Fruit fly (Drosophila melanogaster): ENCODE results near the gene CG15771.
A peak's percentile ranks its signal among the peaks of the same experiment; 100 is the strongest.

The CG15771 gene

DNA sequence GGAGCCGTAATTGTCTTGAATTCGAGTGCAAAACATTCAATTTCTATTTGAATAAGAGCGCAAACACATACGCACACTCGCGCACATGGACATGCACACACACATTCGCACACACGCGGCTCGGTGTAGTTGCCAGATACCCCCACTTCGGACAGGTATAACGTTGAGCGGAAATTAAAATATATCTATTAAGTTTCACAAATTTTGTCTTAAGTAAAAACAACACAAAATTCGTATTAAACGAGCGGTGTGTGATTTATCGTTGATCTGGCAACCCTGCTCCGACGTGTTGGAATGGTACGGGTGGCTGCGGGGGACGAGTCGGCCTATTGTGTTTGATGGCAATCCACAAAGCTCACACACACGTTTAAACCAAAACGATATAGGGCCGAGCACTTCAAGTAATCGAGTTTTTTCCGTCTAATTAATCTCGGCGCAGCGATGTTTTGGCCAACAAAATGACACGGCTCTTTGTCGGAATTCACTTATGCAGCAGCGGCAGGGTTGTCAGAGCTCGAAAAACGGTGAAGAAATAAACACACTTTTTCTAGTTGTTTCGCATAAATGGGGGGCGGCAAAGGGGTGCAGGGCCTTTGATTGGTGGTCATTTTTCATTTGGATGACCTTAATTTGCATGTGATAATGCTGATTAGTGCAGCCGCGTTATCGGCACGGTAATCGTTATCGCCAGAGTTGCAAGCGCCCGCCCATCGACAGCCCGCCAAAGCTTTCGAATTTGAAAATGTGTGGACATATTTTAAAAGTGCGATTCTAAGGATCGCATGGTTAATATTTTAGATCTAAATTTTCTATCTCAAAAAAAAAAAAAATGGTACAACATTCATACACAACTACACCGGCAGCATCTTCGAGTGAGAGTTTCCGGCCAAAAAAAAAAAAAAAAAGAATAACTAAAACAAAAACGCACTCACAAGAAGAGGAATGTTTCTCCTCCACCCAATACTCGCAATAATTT, 9.2 kb upstream of the CG15771 start (continued):
- peak; percentile 0 for TF ChIP-seq CG6254 (GFP tag; optimal IDR thresholded peaks at IDR 0.05)
- TF ChIP-seq Scr (GFP tag; IDR thresholded peaks at IDR 0.05; ENCODE audit: partially characterized antibody): 0 out of 2 replicates have a peak, but pooled peaks have one; percentile 6
- no peak for TF ChIP-seq HLHmδ (GFP tag; optimal IDR thresholded peaks at IDR 0.05)
- no peak for TF ChIP-seq Neu2 (GFP tag; optimal IDR thresholded peaks at IDR 0.05; ENCODE audit: borderline replicate concordance)
- TF ChIP-seq NC2α (GFP tag; optimal IDR thresholded peaks at IDR 0.05): no peak
- TF ChIP-seq CG30020 (tag; optimal IDR thresholded peaks at IDR 0.05): peak; percentile 23
- TF ChIP-seq Myb (GFP tag; optimal IDR thresholded peaks at IDR 0.05): peak; percentile 44
- peak; percentile 71 for TF ChIP-seq tap (tag; optimal IDR thresholded peaks at IDR 0.05)
- peak; percentile 31 for TF ChIP-seq Usf (GFP tag; optimal IDR thresholded peaks at IDR 0.05)
- no peak; the same call in 2 of the 4 replicates for TF ChIP-seq Dll (GFP tag; IDR thresholded peaks at IDR 0.05; ENCODE audit: partially characterized antibody)
- TF ChIP-seq inv (GFP tag; IDR thresholded peaks at IDR 0.05; ENCODE audit: partially characterized antibody): no peak
- no peak for TF ChIP-seq hbn (GFP tag; IDR thresholded peaks at IDR 0.05; ENCODE audit: partially characterized antibody)
- TF ChIP-seq caup (GFP tag; optimal IDR thresholded peaks at IDR 0.05; ENCODE audit: severe bottlenecking): peak; percentile 71
- peak; percentile 11 for TF ChIP-seq CG33213 (GFP tag; optimal IDR thresholded peaks at IDR 0.05)
- TF ChIP-seq Hr78 (GFP tag; optimal IDR thresholded peaks at IDR 0.05): peak in 1 of 2 experiments; percentile 30
- no peak for TF ChIP-seq knrl (GFP tag; IDR thresholded peaks at IDR 0.05; ENCODE audit: partially characterized antibody)
- TF ChIP-seq CG11456 (GFP tag; IDR thresholded peaks at IDR 0.05): peak; percentile 89
- peak; percentile 84 for TF ChIP-seq CG2678 (tag; optimal IDR thresholded peaks at IDR 0.05)
- no peak for TF ChIP-seq CG7987 (GFP tag; optimal IDR thresholded peaks at IDR 0.05)
- TF ChIP-seq CG34224 (GFP tag; IDR thresholded peaks at IDR 0.05; ENCODE audit: partially characterized antibody): no peak
- peak; percentile 3 for TF ChIP-seq Vsx1 (GFP tag; optimal IDR thresholded peaks at IDR 0.05)
- peak; percentile 72 for TF ChIP-seq CG10209 (GFP tag; optimal IDR thresholded peaks at IDR 0.05)
- TF ChIP-seq CG17802 (tag; optimal IDR thresholded peaks at IDR 0.05): peak; percentile 60
- no peak for TF ChIP-seq stwl (tag; optimal IDR thresholded peaks at IDR 0.05)
- TF ChIP-seq CTCF (GFP tag; optimal IDR thresholded peaks at IDR 0.05): no peak
- peak; percentile 42 for TF ChIP-seq Atf-2 (GFP tag; optimal IDR thresholded peaks at IDR 0.05)
- no peak for TF ChIP-seq CG42726 (GFP tag; IDR thresholded peaks at IDR 0.05; ENCODE audit: partially characterized antibody)
- TF ChIP-seq vnd (GFP tag; IDR thresholded peaks at IDR 0.05; ENCODE audit: partially characterized antibody): no peak
- TF ChIP-seq Xrp1 (GFP tag; IDR thresholded peaks at IDR 0.05): peak; percentile 82
- TF ChIP-seq amos (GFP tag; IDR thresholded peaks at IDR 0.05; ENCODE audit: partially characterized antibody): no peak
- TF ChIP-seq bsh (GFP tag; optimal IDR thresholded peaks at IDR 0.05): peak; percentile 63 to 77
- TF ChIP-seq H2.0 (GFP tag; IDR thresholded peaks at IDR 0.05): peak; percentile 84
- peak; percentile 78 for TF ChIP-seq ranshi (GFP tag; IDR thresholded peaks at IDR 0.05)
- TF ChIP-seq pfk (GFP tag; optimal IDR thresholded peaks at IDR 0.05): peak; percentile 7
- TF ChIP-seq CG31365 (tag; optimal IDR thresholded peaks at IDR 0.05): peak; percentile 21
- peak; percentile 57 for TF ChIP-seq CG4424 (GFP tag; optimal IDR thresholded peaks at IDR 0.05)
- peak; percentile 81 for TF ChIP-seq CG3847 (GFP tag; IDR thresholded peaks at IDR 0.05)
- no peak; the same call in 1 of the 2 replicates for TF ChIP-seq Adf1 (GFP tag; IDR thresholded peaks at IDR 0.05)
- no peak for TF ChIP-seq Mes4 (GFP tag; optimal IDR thresholded peaks at IDR 0.05)
- peak; percentile 26 for TF ChIP-seq CG17912 (GFP tag; optimal IDR thresholded peaks at IDR 0.05)
- TF ChIP-seq CG3163 (GFP tag; optimal IDR thresholded peaks at IDR 0.05): no peak
- TF ChIP-seq Blimp-1 (GFP tag; optimal IDR thresholded peaks at IDR 0.05): peak; percentile 65
- TF ChIP-seq gcm (GFP tag; optimal IDR thresholded peaks at IDR 0.05): peak; percentile 59
- TF ChIP-seq kni (GFP tag; optimal IDR thresholded peaks at IDR 0.05): peak; percentile 55
- TF ChIP-seq nau (GFP tag; optimal IDR thresholded peaks at IDR 0.05): peak; percentile 24
- peak; percentile 58 for TF ChIP-seq odd (GFP tag; optimal IDR thresholded peaks at IDR 0.05)

Measured in whole organism, embryonic.